Worm (Caenorhabditis elegans): ENCODE data around the gene grl-12.

- TF ChIP-seq nhr-129 (tag; optimal IDR thresholded peaks at IDR 0.05) (no peak), nhr-25 (tag; optimal IDR thresholded peaks at IDR 0.05) (no peak), dmd-4 (tag; optimal IDR thresholded peaks at IDR 0.05) (no peak), nhr-77 (tag; optimal IDR thresholded peaks at IDR 0.05) (no peak), mdl-1 (tag; optimal IDR thresholded peaks at IDR 0.05) (no peak)
These were observed 9.2 kb downstream of the grl-12 start for ce11 chrV:8627580-8627979.

All from whole organism, L2 larva.